Worm (Caenorhabditis elegans) whole organism, L4 larva: ENCODE results near the gene eif-3.D.
A peak's percentile ranks its signal among the peaks of the same experiment; 100 is the strongest.

Source experiments
- F10B5.3 ChIP-seq: sonication (generic microtip); optimal IDR thresholded peaks from 2 replicates; lab custom pipeline; 2016; ENCODE audit warnings: mild to moderate bottlenecking, missing genetic modification characterization, missing compliant biosample characterization
- ZK337.2 ChIP-seq: fragments of 200-800 bp; sonication (Bioruptor generic); IDR thresholded peaks from 2 replicates; pipeline ENCODE4 v1.3.6; 2022; ENCODE audit warnings: missing genetic modification reagents, missing genetic modification characterization, missing compliant biosample characterization
- ZK546.5 ChIP-seq, 2 experiments: sonication (generic microtip); optimal IDR thresholded peaks; 2 replicates each; lab custom pipeline; 2017; ENCODE audit warnings: missing biosample characterization in 2 of 2, missing genetic modification characterization in 2 of 2
- aha-1 ChIP-seq: fragments of 150-350 bp; peaks from one replicate; lab custom pipeline; 2014; ENCODE audit warnings: missing biosample characterization, missing genetic modification characterization
- ceh-32 ChIP-seq: sonication (generic microtip); optimal IDR thresholded peaks from 2 replicates; lab custom pipeline; 2016; ENCODE audit warnings: mild to moderate bottlenecking, missing genetic modification characterization, missing compliant biosample characterization; ENCODE audit not compliant: poor library complexity
- ces-1 ChIP-seq: fragments of 150-350 bp; sonication (generic microtip); optimal IDR thresholded peaks from 4 replicates; lab custom pipeline; 2014; ENCODE audit warnings: missing biosample characterization, missing genetic modification reagents, missing genetic modification characterization
- ctbp-1 ChIP-seq: fragments of 200-800 bp; sonication (Bioruptor generic); IDR thresholded peaks from 2 replicates; pipeline ENCODE4 v1.3.6; 2022; ENCODE audit warnings: missing genetic modification reagents, missing genetic modification characterization, missing compliant biosample characterization
- daf-12 ChIP-seq: fragments of 150-350 bp; optimal IDR thresholded peaks from 2 replicates; lab custom pipeline; 2014; ENCODE audit warnings: missing biosample characterization, missing genetic modification reagents, missing genetic modification characterization
- daf-8 ChIP-seq: fragments of 200-800 bp; sonication (Bioruptor generic); IDR thresholded peaks from 2 replicates; pipeline ENCODE4 v1.3.6; 2022; ENCODE audit warnings: missing genetic modification characterization, missing compliant biosample characterization
- dmd-8 ChIP-seq: fragments of 200-800 bp; sonication (Bioruptor generic); IDR thresholded peaks from 2 replicates; pipeline ENCODE4 v1.3.6; 2022; ENCODE audit warnings: missing genetic modification characterization, missing compliant biosample characterization
- egl-43 ChIP-seq: fragments of 200-800 bp; sonication (Bioruptor generic); IDR thresholded peaks from 2 replicates; pipeline ENCODE4 v1.3.6; 2022; ENCODE audit warnings: missing genetic modification reagents, missing genetic modification characterization, missing compliant biosample characterization
- fkh-10 ChIP-seq: fragments of 150-350 bp; optimal IDR thresholded peaks from 2 replicates; lab custom pipeline; 2014; ENCODE audit warnings: missing biosample characterization, missing genetic modification reagents, missing genetic modification characterization
- hif-1 ChIP-seq, 2 experiments: sonication (generic microtip); optimal IDR thresholded peaks; 2 replicates each; lab custom pipeline; 2016 to 2017; ENCODE audit warnings: missing compliant biosample characterization in 2 of 2, missing genetic modification characterization in 2 of 2, missing genetic modification reagents in 2 of 2, missing genotype in 2 of 2, mild to moderate bottlenecking in 1 of 2
- hlh-11 ChIP-seq: fragments of 200-800 bp; sonication (Bioruptor generic); optimal IDR thresholded peaks from 2 replicates; lab custom pipeline; 2018; ENCODE audit warnings: mild to moderate bottlenecking, missing genetic modification characterization, missing compliant biosample characterization
- hlh-30 ChIP-seq: sonication (generic microtip); optimal IDR thresholded peaks from 2 replicates; lab custom pipeline; 2017; ENCODE audit warnings: antibody characterized with exemption, mild to moderate bottlenecking, missing genetic modification characterization, missing compliant biosample characterization; ENCODE audit not compliant: insufficient read depth
- hmg-1.1 ChIP-seq: fragments of 200-800 bp; sonication (Bioruptor generic); IDR thresholded peaks from 2 replicates; pipeline ENCODE4 v1.3.6; 2022; ENCODE audit warnings: missing genetic modification reagents, missing genetic modification characterization, missing compliant biosample characterization
- lin-1 ChIP-seq: fragments of 200-800 bp; sonication (Bioruptor generic); IDR thresholded peaks from 2 replicates; pipeline ENCODE4 v1.3.6; 2022; ENCODE audit warnings: missing genetic modification reagents, missing genetic modification characterization, missing compliant biosample characterization
- lin-13 ChIP-seq: fragments of 150-350 bp; optimal IDR thresholded peaks from 2 replicates; lab custom pipeline; 2014; ENCODE audit warnings: missing biosample characterization, missing genetic modification reagents, missing genetic modification characterization
- lin-15B ChIP-seq: fragments of 150-350 bp; sonication (generic microtip); optimal IDR thresholded peaks from 3 replicates; lab custom pipeline; 2014; ENCODE audit warnings: missing biosample characterization, missing genetic modification characterization
- lir-3 ChIP-seq: sonication (generic microtip); optimal IDR thresholded peaks from 2 replicates; lab custom pipeline; 2016; ENCODE audit warnings: mild to moderate bottlenecking, missing genetic modification characterization, missing compliant biosample characterization
- lsy-2 ChIP-seq, 2 experiments: fragments of 150-350 bp in 1 of 2; sonication (generic microtip) in 1 of 2; optimal IDR thresholded peaks; 2 replicates each; lab custom pipeline; 2014 to 2017; ENCODE audit warnings: missing biosample characterization in 2 of 2, missing genetic modification characterization in 2 of 2
- madf-5 ChIP-seq, 2 experiments: fragments of 200-800 bp; sonication (Bioruptor generic); IDR thresholded peaks; 2 replicates each; pipeline ENCODE4 v1.3.6; 2022; ENCODE audit warnings: missing compliant biosample characterization in 2 of 2, missing genetic modification characterization in 2 of 2
- mdl-1 ChIP-seq, 2 experiments: fragments of 150-350 bp in 1 of 2; sonication (generic microtip) in 1 of 2; optimal IDR thresholded peaks; 2 replicates each; lab custom pipeline; 2014 to 2017; ENCODE audit warnings: missing biosample characterization in 2 of 2, missing genetic modification characterization in 2 of 2
- mep-1 ChIP-seq: fragments of 150-350 bp; sonication (generic microtip); optimal IDR thresholded peaks from 3 replicates; lab custom pipeline; 2014; ENCODE audit warnings: missing biosample characterization, missing genetic modification characterization
- mes-2 ChIP-seq: sonication (generic microtip); optimal IDR thresholded peaks from 2 replicates; lab custom pipeline; 2016; ENCODE audit warnings: missing genotype, mild to moderate bottlenecking, missing genetic modification characterization, missing compliant biosample characterization; ENCODE audit not compliant: poor library complexity, severe bottlenecking
- mxl-3 ChIP-seq: fragments of 200-800 bp; sonication (Bioruptor generic); optimal IDR thresholded peaks from 2 replicates; lab custom pipeline; 2018; ENCODE audit warnings: mild to moderate bottlenecking, missing genetic modification characterization, missing compliant biosample characterization
- nhr-10 ChIP-seq: fragments of 150-350 bp; optimal IDR thresholded peaks from 2 replicates; lab custom pipeline; 2014; ENCODE audit warnings: missing biosample characterization, missing genetic modification characterization
- nhr-102 ChIP-seq: sonication (generic microtip); optimal IDR thresholded peaks from 2 replicates; lab custom pipeline; 2016; ENCODE audit warnings: mild to moderate bottlenecking, missing genetic modification characterization, moderate library complexity, missing compliant biosample characterization
- nhr-11 ChIP-seq: fragments of 150-350 bp; optimal IDR thresholded peaks from 2 replicates; lab custom pipeline; 2014; ENCODE audit warnings: missing biosample characterization, missing genetic modification characterization
- nhr-25 ChIP-seq: sonication (generic microtip); optimal IDR thresholded peaks from 2 replicates; lab custom pipeline; 2017; ENCODE audit warnings: missing genetic modification characterization, mild to moderate bottlenecking, missing compliant biosample characterization, antibody characterized with exemption, moderate library complexity, borderline replicate concordance; ENCODE audit not compliant: insufficient read depth
- nhr-28 ChIP-seq: fragments of 150-350 bp; optimal IDR thresholded peaks from 2 replicates; lab custom pipeline; 2014; ENCODE audit warnings: missing biosample characterization, missing genetic modification characterization
- nhr-41 ChIP-seq: fragments of 200-800 bp; sonication (Bioruptor generic); IDR thresholded peaks from 2 replicates; pipeline ENCODE4 v1.3.6; 2022; ENCODE audit warnings: missing genetic modification reagents, missing genetic modification characterization, missing compliant biosample characterization
- rbr-2 ChIP-seq: sonication (generic microtip); optimal IDR thresholded peaks from 2 replicates; lab custom pipeline; 2016; ENCODE audit warnings: missing genotype, missing genetic modification characterization, missing compliant biosample characterization
- set-16 ChIP-seq: fragments of 200-800 bp; sonication (Bioruptor generic); IDR thresholded peaks from 2 replicates; pipeline ENCODE4 v1.3.6; 2022; ENCODE audit warnings: missing genetic modification reagents, missing genetic modification characterization, missing compliant biosample characterization
- spr-1 ChIP-seq: sonication (generic microtip); optimal IDR thresholded peaks from 2 replicates; lab custom pipeline; 2016; ENCODE audit warnings: mild to moderate bottlenecking, missing genetic modification characterization, missing compliant biosample characterization
- spr-3 ChIP-seq: fragments of 200-800 bp; sonication (Bioruptor generic); optimal IDR thresholded peaks from 2 replicates; lab custom pipeline; 2018; ENCODE audit warnings: mild to moderate bottlenecking, missing genetic modification characterization, missing compliant biosample characterization
- unc-39 ChIP-seq: sonication (generic microtip); optimal IDR thresholded peaks from 2 replicates; lab custom pipeline; 2017; ENCODE audit warnings: missing biosample characterization, missing genetic modification characterization
- unc-62 ChIP-seq, 3 experiments: fragments of 150-350 bp in 1 of 3; sonication (generic microtip); optimal IDR thresholded peaks in 2 of 3; peaks in 1 of 3; 1 replicate in 1 of 3; 2 replicates in 2 of 3; lab custom pipeline; 2014 to 2017; ENCODE audit warnings: missing biosample characterization in 3 of 3, missing genetic modification characterization in 3 of 3, missing genetic modification reagents in 3 of 3, missing genotype in 1 of 3
- vab-7 ChIP-seq: fragments of 200-800 bp; sonication (Bioruptor generic); IDR thresholded peaks from 2 replicates; pipeline ENCODE4 v1.3.6; 2022; ENCODE audit warnings: missing genetic modification reagents, missing genetic modification characterization, missing compliant biosample characterization
- ztf-7 ChIP-seq: fragments of 150-350 bp; optimal IDR thresholded peaks from 2 replicates; lab custom pipeline; 2014; ENCODE audit warnings: missing biosample characterization, missing genetic modification characterization

Gene eif-3.D

DNA sequence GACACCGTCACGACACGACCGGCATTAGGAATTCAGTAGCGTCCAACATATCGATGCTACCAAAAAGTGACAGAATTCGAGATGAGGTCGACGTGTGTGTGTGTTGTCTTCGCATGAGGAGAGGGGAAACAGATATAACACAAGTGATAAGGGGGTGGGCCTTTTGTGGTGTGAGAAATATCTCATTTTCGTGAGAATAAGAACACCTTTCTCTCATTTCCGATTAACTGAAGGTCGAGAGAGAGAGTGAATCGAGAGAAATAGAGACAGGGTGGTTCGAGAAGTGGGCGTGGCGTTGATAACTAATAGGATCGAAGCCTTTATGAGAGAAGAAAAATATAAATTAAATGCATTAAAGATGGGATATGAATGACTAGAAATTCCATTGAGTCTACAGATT, 11.8 kb upstream of the eif-3.D start:
- no peak for TF ChIP-seq hlh-11 (tag; lab: Kevin White, UChicago)
- no peak for TF ChIP-seq ztf-7 (tag; lab: Kevin White, UChicago)
- peak in 1 of 2 experiments; percentile 96 for TF ChIP-seq unc-62 (GFP tag; optimal IDR thresholded peaks at IDR 0.05 in 1 of 2; lab: Kevin White, UChicago)
- TF ChIP-seq unc-62 (tag; optimal IDR thresholded peaks at IDR 0.05; lab: Kevin White, UChicago), result no peak
- TF ChIP-seq nhr-28 (tag; lab: Kevin White, UChicago), result peak; percentile 19
- TF ChIP-seq mxl-3 (GFP tag; lab: Kevin White, UChicago), result peak; percentile 6
- no peak for TF ChIP-seq unc-39 (tag; lab: Kevin White, UChicago)
- TF ChIP-seq lin-15B, result no peak
- no peak for TF ChIP-seq madf-5 (GFP tag; IDR thresholded peaks at IDR 0.05; lab: Robert Waterston, UW)
- 0 out of 2 replicates have a peak, but pooled peaks have one; percentile 11 for TF ChIP-seq ctbp-1 (GFP tag; lab: Robert Waterston, UW)
- peak; percentile 41 for TF ChIP-seq nhr-25
- TF ChIP-seq F10B5.3, result no peak
- TF ChIP-seq fkh-10 (GFP tag; lab: Kevin White, UChicago), result no peak

DNA sequence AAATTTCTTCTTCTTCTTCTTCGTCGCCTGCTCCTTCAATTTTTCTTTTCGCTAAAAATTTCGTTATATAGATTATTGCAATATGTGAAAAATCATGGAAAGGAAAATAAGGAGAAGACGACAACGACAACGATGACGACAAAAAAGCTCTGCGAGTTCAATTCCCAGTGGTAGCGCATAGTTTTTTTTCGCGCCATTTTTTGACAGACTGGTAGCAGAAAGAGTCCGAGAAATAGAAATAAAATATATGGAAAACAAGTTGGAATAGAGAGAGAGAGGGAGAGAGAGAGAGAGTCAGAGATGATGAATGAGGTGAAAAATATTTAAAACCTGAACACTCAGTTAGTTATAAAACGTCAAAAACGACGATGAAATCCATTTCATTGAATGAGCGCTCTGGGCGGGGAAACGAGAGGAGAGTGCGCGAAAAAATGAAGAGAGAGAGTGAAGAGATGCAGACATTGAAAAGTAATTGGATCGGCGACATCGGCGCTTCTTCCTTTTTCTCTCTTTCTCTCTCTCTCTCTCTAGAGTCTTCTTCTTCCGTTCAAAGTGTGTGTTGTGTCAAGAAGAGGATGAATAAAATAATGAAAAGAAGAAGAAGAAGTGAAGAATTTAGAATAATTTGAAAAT, 10.6 kb upstream of the eif-3.D start, which contains the start of gene pde-2:
TSS of gene pde-2 (minus strand) at position 51 of the 633 bp plus-strand sequence.
- TF ChIP-seq hmg-1.1 (GFP tag; lab: Robert Waterston, UW) (peak; percentile 40; the same call in 1 of the 2 replicates), lir-3 (tag; lab: Kevin White, UChicago) (no peak), ZK546.5 (tag; optimal IDR thresholded peaks at IDR 0.05; lab: Kevin White, UChicago) (no peak), nhr-102 (tag; lab: Kevin White, UChicago) (no peak), set-16 (peak; percentile 39), mep-1 (tag; lab: Kevin White, UChicago) (peak; percentile 62), spr-3 (GFP tag; lab: Kevin White, UChicago) (no peak), daf-12 (tag; lab: Kevin White, UChicago) (no peak), dmd-8 (no peak), hlh-30 (peak; percentile 32), nhr-25 (peak; percentile 30), nhr-11 (tag; lab: Kevin White, UChicago) (peak; percentile 41), mdl-1 (tag; optimal IDR thresholded peaks at IDR 0.05; lab: Kevin White, UChicago) (peak in 1 of 2 experiments; percentile 20), fkh-10 (GFP tag; lab: Kevin White, UChicago) (peak; percentile 70), lsy-2 (tag; optimal IDR thresholded peaks at IDR 0.05; lab: Kevin White, UChicago) (peak in 1 of 2 experiments; percentile 76), rbr-2 (tag; lab: Kevin White, UChicago) (peak; percentile 52), vab-7 (GFP tag; lab: Robert Waterston, UW) (no peak), nhr-28 (tag; lab: Kevin White, UChicago) (peak; percentile 14), ctbp-1 (GFP tag; lab: Robert Waterston, UW) (peak; percentile 76), aha-1 (tag; lab: Kevin White, UChicago) (peak; percentile 78), nhr-10 (tag; lab: Kevin White, UChicago) (no peak), hlh-11 (tag; lab: Kevin White, UChicago) (peak; percentile 54), ztf-7 (tag; lab: Kevin White, UChicago) (no peak), madf-5 (GFP tag; IDR thresholded peaks at IDR 0.05; lab: Robert Waterston, UW) (no peak), daf-8 (GFP tag; lab: Robert Waterston, UW) (no peak), mes-2 (tag; lab: Kevin White, UChicago) (peak; percentile 41), hif-1 (tag; optimal IDR thresholded peaks at IDR 0.05; lab: Kevin White, UChicago) (peak in 1 of 2 experiments; percentile 9), ces-1 (GFP tag; lab: Kevin White, UChicago) (peak; percentile 51)

DNA sequence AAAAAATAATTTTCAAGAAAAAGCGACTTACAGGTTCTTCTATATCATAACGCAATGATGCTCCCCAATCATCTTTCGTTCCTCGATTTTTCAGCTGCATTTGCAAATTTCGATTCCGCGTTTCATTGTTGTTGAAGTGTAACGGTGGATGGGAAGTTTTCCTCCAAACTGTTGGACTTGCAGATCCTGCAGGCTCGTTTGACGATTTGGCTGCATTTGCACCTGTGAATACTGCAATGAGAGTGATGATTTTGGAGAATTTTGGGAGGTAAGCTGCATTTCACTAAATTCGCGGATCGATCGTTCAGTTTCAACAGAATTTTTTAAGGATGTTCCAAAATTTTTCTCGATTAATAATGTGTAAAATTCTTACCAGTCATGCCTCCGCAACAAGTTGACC, 9.5 kb upstream of the eif-3.D start:
- TF ChIP-seq spr-3 (GFP tag; lab: Kevin White, UChicago), result no peak
- TF ChIP-seq nhr-41 (GFP tag; lab: Robert Waterston, UW), result no peak
- no peak for TF ChIP-seq nhr-25
- no peak for TF ChIP-seq ceh-32 (tag; lab: Kevin White, UChicago)
- TF ChIP-seq fkh-10 (GFP tag; lab: Kevin White, UChicago), result no peak
- TF ChIP-seq unc-62 (GFP tag; optimal IDR thresholded peaks at IDR 0.05 in 1 of 2; lab: Kevin White, UChicago), result peak in 1 of 2 experiments; percentile 91
- TF ChIP-seq unc-62 (tag; optimal IDR thresholded peaks at IDR 0.05; lab: Kevin White, UChicago), result no peak
- no peak for TF ChIP-seq egl-43
- no peak for TF ChIP-seq lin-1
- TF ChIP-seq aha-1 (tag; lab: Kevin White, UChicago), result peak; percentile 84
- no peak for TF ChIP-seq ZK337.2 (GFP tag; lab: Robert Waterston, UW)
- TF ChIP-seq spr-1 (tag; lab: Kevin White, UChicago), result no peak
- TF ChIP-seq lin-13 (GFP tag; lab: Kevin White, UChicago), result no peak
